Fruit fly (Drosophila melanogaster) ovary, adult (tissue): ENCODE results near the gene CG15548.

Experiments
- CG17801 ChIP-seq: fragments of 200-800 bp; optimal IDR thresholded peaks from 2 replicates; lab custom pipeline; 2019; ENCODE audit warnings: missing biosample characterization, mild to moderate bottlenecking, missing genetic modification characterization, moderate library complexity; ENCODE audit not compliant: partially characterized antibody

The CG15548 gene

dm6 chr3R:30946352-30946751 is 13.1 kb upstream of the CG15548 start:
- no peak for TF ChIP-seq CG17801

dm6 chr3R:30964220-30964619 is 4.7 kb downstream of the CG15548 start, which contains the start of gene Ctr1C:
Ctr1C (minus strand) TSS chr3R:30964320.
- no peak for TF ChIP-seq CG17801

- TF ChIP-seq CG17801, result no peak
Observed at dm6 chr3R:30989948-30990347, 30.4 kb downstream of the CG15548 start, which contains the start of gene CG31008. CG31008 (minus strand) TSS chr3R:30990006.

dm6 chr3R:30992357-30992756 is 32.9 kb downstream of the CG15548 start, which contains the start of gene CG31007:
CG31007 (minus strand) TSS chr3R:30992457.
- TF ChIP-seq CG17801, result no peak

dm6 chr3R:31006599-31006998 is 47.1 kb downstream of the CG15548 start:
- TF ChIP-seq CG17801, result no peak

- no peak for TF ChIP-seq CG17801
Observed at dm6 chr3R:31010086-31010485, 50.6 kb downstream of the CG15548 start.
